Worm (Caenorhabditis elegans): ENCODE data around the gene F36H1.12.
A peak's percentile ranks its signal among the peaks of the same experiment; 100 is the strongest.

The F36H1.12 gene

DNA sequence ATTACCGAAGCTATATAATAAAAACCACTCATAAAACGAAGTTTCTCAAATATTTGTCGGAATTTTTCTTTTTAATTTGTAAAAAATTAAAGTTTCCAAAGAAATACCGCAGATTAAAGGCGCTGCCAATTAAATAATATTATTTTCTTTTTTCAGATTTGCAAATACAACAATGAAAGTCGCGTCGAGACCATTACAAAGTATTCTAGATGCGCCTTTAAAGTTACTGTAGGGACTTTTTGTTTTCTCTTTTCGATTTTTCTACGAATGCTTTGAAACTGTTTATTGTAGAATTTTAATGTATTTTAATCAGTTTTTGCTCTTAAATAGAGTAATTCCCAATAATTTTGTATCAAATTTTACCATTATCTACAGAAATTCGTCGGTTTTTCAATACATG is 15.3 kb downstream of the F36H1.12 start:
- TF ChIP-seq unc-130 (tag; optimal IDR thresholded peaks at IDR 0.05), result no peak
- no peak for TF ChIP-seq aly-2 (tag; optimal IDR thresholded peaks at IDR 0.05)
- TF ChIP-seq ztf-4 (tag; optimal IDR thresholded peaks at IDR 0.05), result no peak
- no peak for TF ChIP-seq ceh-63 (GFP tag; optimal IDR thresholded peaks at IDR 0.05)
- no peak for TF ChIP-seq nhr-76 (tag; optimal IDR thresholded peaks at IDR 0.05)
- TF ChIP-seq dsc-1 (tag; optimal IDR thresholded peaks at IDR 0.05), result no peak
- TF ChIP-seq aha-1 (tag; optimal IDR thresholded peaks at IDR 0.05), result no peak
- TF ChIP-seq nhr-85 (tag), result no peak
- no peak for TF ChIP-seq nhr-19 (GFP tag; conservative IDR thresholded peaks at IDR 0.05)
- TF ChIP-seq nhr-12 (tag; optimal IDR thresholded peaks at IDR 0.05), result no peak
- TF ChIP-seq nhr-77 (tag; optimal IDR thresholded peaks at IDR 0.05), result no peak
- TF ChIP-seq mab-9 (GFP tag; IDR thresholded peaks at IDR 0.05), result no peak
- no peak for TF ChIP-seq mef-2 (tag; optimal IDR thresholded peaks at IDR 0.05)
- TF ChIP-seq zip-4 (GFP tag; optimal IDR thresholded peaks at IDR 0.05), result no peak
- no peak for TF ChIP-seq unc-98 (GFP tag; IDR thresholded peaks at IDR 0.05)
- TF ChIP-seq ceh-8 (GFP tag; optimal IDR thresholded peaks at IDR 0.05), result no peak
- TF ChIP-seq nhr-47 (tag; optimal IDR thresholded peaks at IDR 0.05), result no peak
- no peak for TF ChIP-seq ceh-90 (tag; optimal IDR thresholded peaks at IDR 0.05)

DNA sequence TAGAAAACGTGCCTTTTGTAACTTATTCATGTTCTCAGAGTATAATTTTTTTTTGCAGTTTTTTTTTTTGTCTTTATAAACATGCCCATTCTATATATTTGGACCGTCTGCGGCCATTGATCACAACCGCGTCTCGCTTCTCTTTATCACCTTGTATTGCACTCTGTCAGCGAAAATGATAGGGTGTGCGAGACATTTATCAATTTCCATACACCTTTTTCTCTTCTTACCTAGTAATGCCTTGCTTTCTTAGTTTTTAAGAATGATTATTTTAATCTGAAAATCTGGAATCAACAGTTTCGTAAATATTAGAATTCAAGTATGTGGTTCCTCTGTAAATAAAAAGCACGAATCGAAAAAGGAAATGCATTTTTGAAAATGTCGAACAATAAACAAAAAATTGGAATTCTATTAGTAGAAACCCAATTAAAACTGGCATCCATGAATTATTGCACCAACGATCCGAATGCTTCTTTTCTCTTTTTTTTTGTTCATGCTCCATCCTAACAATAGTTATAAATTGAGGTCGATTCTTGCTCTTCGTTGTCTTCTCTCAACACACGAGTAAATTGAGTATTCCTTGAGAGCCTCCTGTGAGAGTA is 16.3 kb downstream of the F36H1.12 start:
- peak; percentile 9 for TF ChIP-seq nhr-71 (tag; optimal IDR thresholded peaks at IDR 0.05)
- no peak for TF ChIP-seq nhr-20 (tag; optimal IDR thresholded peaks at IDR 0.05)
- no peak for TF ChIP-seq ceh-90 (tag; optimal IDR thresholded peaks at IDR 0.05)
- peak; percentile 12 for TF ChIP-seq elt-2 (tag; optimal IDR thresholded peaks at IDR 0.05)
- TF ChIP-seq dsc-1 (tag; optimal IDR thresholded peaks at IDR 0.05), result no peak
- no peak for TF ChIP-seq blmp-1 (tag; optimal IDR thresholded peaks at IDR 0.05)
- no peak for TF ChIP-seq mdl-1 (tag; optimal IDR thresholded peaks at IDR 0.05)
- TF ChIP-seq alr-1 (tag; optimal IDR thresholded peaks at IDR 0.05; ENCODE audit: borderline replicate concordance), result no peak
- no peak for TF ChIP-seq efl-1 (optimal IDR thresholded peaks at IDR 0.05)
- peak in 1 of 2 experiments; percentile 32 for TF ChIP-seq efl-1 (GFP tag; optimal IDR thresholded peaks at IDR 0.05 in 1 of 2)
- TF ChIP-seq nhr-90 (tag; optimal IDR thresholded peaks at IDR 0.05; ENCODE audit: poor library complexity), result peak; percentile 17
- TF ChIP-seq zag-1 (tag; optimal IDR thresholded peaks at IDR 0.05), result peak; percentile 76

DNA sequence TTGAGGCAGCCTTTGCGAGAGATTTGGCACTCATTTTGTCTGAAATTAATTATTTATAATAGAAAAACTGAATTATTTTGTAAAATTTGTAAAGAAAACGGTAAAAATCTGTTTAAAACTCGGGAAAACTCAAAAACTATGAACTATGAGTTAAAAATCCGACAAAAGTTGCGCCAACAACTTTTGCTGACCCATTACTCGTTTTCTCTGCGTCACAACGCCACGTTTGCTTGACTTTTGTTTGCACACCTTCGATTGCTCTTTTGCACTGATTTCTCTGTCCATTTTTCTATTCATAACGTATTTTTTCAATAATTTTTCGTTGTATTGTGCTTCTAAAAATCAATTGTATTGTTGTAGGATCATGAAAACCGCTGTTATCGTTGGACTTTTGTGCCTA is 17.3 kb downstream of the F36H1.12 start, which contains the start of gene fkb-1:
Gene fkb-1, plus strand, starts transcription at position 361 of the 400 bp plus-strand sequence.
- TF ChIP-seq hpl-2 (GFP tag; optimal IDR thresholded peaks at IDR 0.05) (no peak), ceh-8 (GFP tag; optimal IDR thresholded peaks at IDR 0.05) (peak; percentile 6), alr-1 (tag; optimal IDR thresholded peaks at IDR 0.05; ENCODE audit: borderline replicate concordance) (no peak), ztf-11 (tag; optimal IDR thresholded peaks at IDR 0.05) (no peak), pqm-1 (tag; optimal IDR thresholded peaks at IDR 0.05) (no peak), C34B4.2 (tag; optimal IDR thresholded peaks at IDR 0.05) (no peak), rnt-1 (tag; optimal IDR thresholded peaks at IDR 0.05) (peak; percentile 74), ceh-63 (GFP tag; optimal IDR thresholded peaks at IDR 0.05) (no peak), lsy-2 (tag; optimal IDR thresholded peaks at IDR 0.05) (peak; percentile 82 to 85), fkh-4 (tag; optimal IDR thresholded peaks at IDR 0.05; ENCODE audit: borderline replicate concordance) (no peak), irx-1 (tag; optimal IDR thresholded peaks at IDR 0.05) (peak; percentile 61), lin-15B (tag; optimal IDR thresholded peaks at IDR 0.05) (peak; percentile 6), nhr-28 (tag; optimal IDR thresholded peaks at IDR 0.05) (no peak), egl-27 (tag; optimal IDR thresholded peaks at IDR 0.05) (no peak), grh-1 (GFP tag; IDR thresholded peaks at IDR 0.05) (no peak), lin-35 (GFP tag; optimal IDR thresholded peaks at IDR 0.05) (peak; percentile 79), nhr-19 (GFP tag; conservative IDR thresholded peaks at IDR 0.05) (peak; percentile 71), nhr-90 (tag; optimal IDR thresholded peaks at IDR 0.05; ENCODE audit: poor library complexity) (peak; percentile 55), swsn-7 (tag; optimal IDR thresholded peaks at IDR 0.05) (peak; percentile 79), unc-62 (GFP tag; optimal IDR thresholded peaks at IDR 0.05) (no peak), lir-3 (tag; optimal IDR thresholded peaks at IDR 0.05; ENCODE audit: poor library complexity) (peak; percentile 13), sup-37 (GFP tag; optimal IDR thresholded peaks at IDR 0.05) (no peak), zag-1 (tag; optimal IDR thresholded peaks at IDR 0.05) (no peak), fkh-8 (tag; optimal IDR thresholded peaks at IDR 0.05) (peak; percentile 58), F16B12.6 (tag; optimal IDR thresholded peaks at IDR 0.05) (peak; percentile 47), vab-15 (tag; optimal IDR thresholded peaks at IDR 0.05) (no peak), tbx-2 (tag; optimal IDR thresholded peaks at IDR 0.05) (peak; percentile 76)
